Fruit fly (Drosophila melanogaster) whole organism, adult: Measurements from ENCODE around the gene Eig71Eg.

Source experiments
- CG11617 ChIP-seq: fragments of 200-800 bp; sonication (Bioruptor generic); optimal IDR thresholded peaks from 2 replicates; lab custom pipeline; 2017; ENCODE audit warnings: mild to moderate bottlenecking, missing biosample characterization, missing genetic modification reagents, missing genetic modification characterization
- CG14711 ChIP-seq: fragments of 200-800 bp; sonication (Bioruptor generic); optimal IDR thresholded peaks from 2 replicates; lab custom pipeline; 2018; ENCODE audit warnings: missing biosample characterization, mild to moderate bottlenecking, missing genetic modification characterization, moderate library complexity
- CG33017 ChIP-seq: fragments of 200-800 bp; sonication (Bioruptor generic); optimal IDR thresholded peaks from 2 replicates; lab custom pipeline; 2018; ENCODE audit warnings: missing biosample characterization, mild to moderate bottlenecking, missing genetic modification characterization, moderate library complexity
- Clk ChIP-seq: fragments of 200-800 bp; sonication (Bioruptor generic); optimal IDR thresholded peaks from 2 replicates; lab custom pipeline; 2017; ENCODE audit warnings: missing biosample characterization, missing genetic modification characterization
- Crg-1 ChIP-seq: fragments of 200-800 bp; sonication (Bioruptor generic); optimal IDR thresholded peaks from 2 replicates; lab custom pipeline; 2016; ENCODE audit warnings: missing biosample characterization, missing genetic modification characterization
- Mnt ChIP-seq: fragments of 200-800 bp; sonication (Bioruptor generic); optimal IDR thresholded peaks from 2 replicates; lab custom pipeline; 2016; ENCODE audit warnings: missing biosample characterization, mild to moderate bottlenecking, missing genetic modification characterization
- bab1 ChIP-seq: fragments of 200-800 bp; sonication (Bioruptor generic); optimal IDR thresholded peaks from 3 replicates; lab custom pipeline; 2019; ENCODE audit warnings: missing biosample characterization, mild to moderate bottlenecking, missing genetic modification characterization, moderate library complexity
- tj ChIP-seq: fragments of 200-800 bp; sonication (Bioruptor generic); optimal IDR thresholded peaks from 3 replicates; lab custom pipeline; 2017; ENCODE audit warnings: missing biosample characterization, mild to moderate bottlenecking, missing genetic modification characterization, moderate library complexity

DNA sequence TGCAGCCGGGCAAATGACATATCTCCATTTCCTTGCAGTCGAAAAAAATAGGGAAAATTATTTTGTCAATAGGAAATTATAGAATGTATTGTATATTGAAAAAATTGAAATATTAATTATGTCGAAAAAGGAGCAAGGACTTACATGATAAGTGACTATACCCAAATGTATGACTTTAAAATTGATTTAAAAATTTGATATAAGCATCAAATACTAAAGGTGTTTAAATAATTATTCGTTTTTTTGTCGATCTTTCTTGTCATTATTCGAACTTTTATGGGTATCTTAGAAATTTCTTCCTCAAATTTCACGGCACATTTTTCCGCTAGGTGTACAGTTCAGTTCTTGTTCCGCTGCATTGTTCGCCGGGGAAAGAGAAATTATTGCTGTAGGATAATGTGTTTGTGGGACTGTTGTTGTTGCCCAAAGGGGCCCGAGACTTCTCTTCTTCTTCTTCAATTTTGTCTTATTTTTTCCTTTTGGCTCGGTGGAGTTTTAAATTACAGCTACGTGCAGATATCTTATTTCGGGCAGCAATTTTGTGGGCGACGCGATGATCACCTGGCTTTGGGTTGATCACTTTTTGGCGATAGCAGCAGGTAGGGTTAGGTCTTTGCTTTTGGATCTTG, 43.0 kb downstream of the Eig71Eg start:
- TF ChIP-seq CG11617 (no peak), bab1 (no peak), Mnt (no peak), CG33017 (no peak), CG14711 (tag; lab: Kevin White, UChicago) (no peak), Clk (GFP tag; lab: Kevin White, UChicago) (no peak), tj (GFP tag; lab: Kevin White, UChicago) (no peak), Crg-1 (no peak)
